Fruit fly (Drosophila melanogaster) whole organism, prepupa: ENCODE measurements around the gene CG11837.

Source experiments
- CG10631 ChIP-seq: fragments of 200-800 bp; sonication (Bioruptor generic); optimal IDR thresholded peaks from 2 replicates; lab custom pipeline; 2016; ENCODE audit warnings: missing biosample characterization, missing genetic modification characterization
- CG10669 ChIP-seq: fragments of 200-800 bp; sonication (Bioruptor generic); optimal IDR thresholded peaks from 3 replicates; lab custom pipeline; 2018; ENCODE audit warnings: missing biosample characterization, mild to moderate bottlenecking, missing genetic modification characterization, moderate library complexity
- CG11294 ChIP-seq: fragments of 200-800 bp; sonication (Bioruptor generic); IDR thresholded peaks from 2 replicates; pipeline ENCODE4 v1.3.6; 2022; ENCODE audit warnings: missing biosample characterization, missing genetic modification characterization
- CG11762 ChIP-seq: fragments of 200-800 bp; sonication (Bioruptor generic); optimal IDR thresholded peaks from 3 replicates; lab custom pipeline; 2016; ENCODE audit warnings: missing biosample characterization, missing genetic modification characterization; ENCODE audit not compliant: insufficient read depth
- CG15336 ChIP-seq: fragments of 200-800 bp; sonication (Bioruptor generic); IDR thresholded peaks from 2 replicates; pipeline ENCODE4 v1.3.6; 2022; ENCODE audit warnings: missing biosample characterization, missing genetic modification characterization
- CG1621 ChIP-seq: fragments of 200-800 bp; sonication (Bioruptor generic); optimal IDR thresholded peaks from 3 replicates; lab custom pipeline; 2018; ENCODE audit warnings: missing biosample characterization, mild to moderate bottlenecking, missing genetic modification characterization
- CG16779 ChIP-seq: fragments of 200-800 bp; sonication (Bioruptor generic); optimal IDR thresholded peaks from 3 replicates; lab custom pipeline; 2017; ENCODE audit warnings: missing biosample characterization, mild to moderate bottlenecking, missing genetic modification characterization
- CG3032 ChIP-seq: fragments of 200-800 bp; optimal IDR thresholded peaks from 2 replicates; lab custom pipeline; 2019; ENCODE audit warnings: missing biosample characterization, mild to moderate bottlenecking, missing genetic modification characterization, moderate library complexity
- CG31627 ChIP-seq: fragments of 200-800 bp; sonication (Bioruptor generic); optimal IDR thresholded peaks from 3 replicates; lab custom pipeline; 2016; ENCODE audit warnings: missing biosample characterization, missing genetic modification characterization
- CG34406 ChIP-seq: fragments of 200-800 bp; sonication (Bioruptor generic); optimal IDR thresholded peaks from 3 replicates; lab custom pipeline; 2016; ENCODE audit warnings: missing biosample characterization, missing genetic modification characterization
- CG3919 ChIP-seq: fragments of 200-800 bp; sonication (Bioruptor generic); optimal IDR thresholded peaks from 3 replicates; lab custom pipeline; 2016; ENCODE audit warnings: missing biosample characterization, missing genetic modification characterization
- CG4318 ChIP-seq: fragments of 200-800 bp; sonication (Bioruptor generic); optimal IDR thresholded peaks from 3 replicates; lab custom pipeline; 2017; ENCODE audit warnings: missing biosample characterization, mild to moderate bottlenecking, missing genetic modification characterization
- CG6163 ChIP-seq: fragments of 200-800 bp; sonication (Bioruptor generic); IDR thresholded peaks from 3 replicates; pipeline ENCODE4 v1.3.6; 2022; ENCODE audit warnings: missing biosample characterization, missing genetic modification characterization
- CG6276 ChIP-seq: fragments of 200-800 bp; sonication (Bioruptor generic); optimal IDR thresholded peaks from 2 replicates; lab custom pipeline; 2017; ENCODE audit warnings: missing biosample characterization, mild to moderate bottlenecking, missing genetic modification characterization
- CG6792 ChIP-seq: fragments of 200-800 bp; sonication (Bioruptor generic); optimal IDR thresholded peaks from 3 replicates; lab custom pipeline; 2016; ENCODE audit warnings: missing biosample characterization, missing genetic modification characterization
- CG6854 ChIP-seq: fragments of 200-800 bp; sonication (Bioruptor generic); optimal IDR thresholded peaks from 2 replicates; lab custom pipeline; 2017; ENCODE audit warnings: missing biosample characterization, mild to moderate bottlenecking, missing genetic modification characterization
- CG7368 ChIP-seq: fragments of 200-800 bp; sonication (Bioruptor generic); optimal IDR thresholded peaks from 3 replicates; lab custom pipeline; 2016; ENCODE audit warnings: missing biosample characterization, missing genetic modification characterization
- CG8119 ChIP-seq: fragments of 200-800 bp; sonication (Bioruptor generic); IDR thresholded peaks from 3 replicates; pipeline ENCODE4 v1.3.6; 2022; ENCODE audit warnings: missing biosample characterization, missing genetic modification characterization
- CG8632 ChIP-seq: fragments of 200-800 bp; sonication (Bioruptor generic); optimal IDR thresholded peaks from 3 replicates; lab custom pipeline; 2016; ENCODE audit warnings: missing biosample characterization, missing genetic modification characterization
- CG9139 ChIP-seq: fragments of 200-800 bp; sonication (Bioruptor generic); optimal IDR thresholded peaks from 3 replicates; lab custom pipeline; 2017; ENCODE audit warnings: missing biosample characterization, mild to moderate bottlenecking, missing genetic modification characterization
- Eip78C ChIP-seq: fragments of 200-800 bp; sonication (Bioruptor generic); peaks from one replicate; lab custom pipeline; 2016; ENCODE audit warnings: missing biosample characterization, missing genetic modification characterization
- Eip93F ChIP-seq: fragments of 200-800 bp; sonication (Bioruptor generic); optimal IDR thresholded peaks from 2 replicates; lab custom pipeline; 2016; ENCODE audit warnings: missing biosample characterization, mild to moderate bottlenecking, missing genetic modification characterization
- Ets21C ChIP-seq: fragments of 200-800 bp; sonication (Bioruptor generic); optimal IDR thresholded peaks from 3 replicates; lab custom pipeline; 2016; ENCODE audit warnings: missing biosample characterization, missing genetic modification characterization
- Ets96B ChIP-seq: fragments of 200-800 bp; optimal IDR thresholded peaks from 2 replicates; lab custom pipeline; 2019; ENCODE audit warnings: missing biosample characterization, mild to moderate bottlenecking, missing genetic modification characterization, moderate library complexity
- Gug ChIP-seq: fragments of 200-800 bp; sonication (Bioruptor generic); IDR thresholded peaks from 2 replicates; pipeline ENCODE4 v1.3.6; 2022; ENCODE audit warnings: missing biosample characterization, missing genetic modification characterization
- Hr38 ChIP-seq: sonication (Bioruptor generic); optimal IDR thresholded peaks from 2 replicates; lab custom pipeline; 2016; ENCODE audit warnings: missing biosample characterization, missing genetic modification characterization
- Hr39 ChIP-seq: fragments of 200-800 bp; sonication (Bioruptor generic); optimal IDR thresholded peaks from 2 replicates; lab custom pipeline; 2016; ENCODE audit warnings: missing biosample characterization, missing genetic modification characterization
- Hr4 ChIP-seq: fragments of 200-800 bp; sonication (Bioruptor generic); optimal IDR thresholded peaks from 3 replicates; lab custom pipeline; 2016; ENCODE audit warnings: missing biosample characterization, missing genetic modification characterization
- Met ChIP-seq: fragments of 200-800 bp; sonication (Bioruptor generic); optimal IDR thresholded peaks from 3 replicates; lab custom pipeline; 2016; ENCODE audit warnings: missing biosample characterization, missing genetic modification characterization
- OdsH ChIP-seq: fragments of 200-800 bp; sonication (Bioruptor generic); optimal IDR thresholded peaks from 3 replicates; lab custom pipeline; 2016; ENCODE audit warnings: missing biosample characterization, missing genetic modification characterization
- Smox ChIP-seq: fragments of 200-800 bp; sonication (Bioruptor generic); optimal IDR thresholded peaks from 3 replicates; lab custom pipeline; 2016; ENCODE audit warnings: missing biosample characterization, missing genetic modification characterization
- Sox102F ChIP-seq: fragments of 200-800 bp; sonication (Bioruptor generic); optimal IDR thresholded peaks from 2 replicates; lab custom pipeline; 2016; ENCODE audit warnings: missing biosample characterization, mild to moderate bottlenecking, missing genetic modification characterization
- Sox14 ChIP-seq: fragments of 200-800 bp; sonication (Bioruptor generic); optimal IDR thresholded peaks from 3 replicates; lab custom pipeline; 2016; ENCODE audit warnings: missing biosample characterization, missing genetic modification characterization
- Sox15 ChIP-seq: fragments of 200-800 bp; sonication (Bioruptor generic); optimal IDR thresholded peaks from 3 replicates; lab custom pipeline; 2016; ENCODE audit warnings: missing biosample characterization, missing genetic modification characterization
- achi ChIP-seq: fragments of 200-800 bp; sonication (Bioruptor generic); optimal IDR thresholded peaks from 3 replicates; lab custom pipeline; 2016; ENCODE audit warnings: missing biosample characterization, missing genetic modification characterization
- acj6 ChIP-seq: fragments of 200-800 bp; sonication (Bioruptor generic); optimal IDR thresholded peaks from 3 replicates; lab custom pipeline; 2016; ENCODE audit warnings: missing biosample characterization, missing genetic modification characterization
- cyc ChIP-seq: fragments of 200-800 bp; sonication (Bioruptor generic); optimal IDR thresholded peaks from 3 replicates; lab custom pipeline; 2016; ENCODE audit warnings: missing biosample characterization, missing genetic modification characterization
- dac ChIP-seq: fragments of 200-800 bp; sonication (Bioruptor generic); optimal IDR thresholded peaks from 2 replicates; lab custom pipeline; 2017; ENCODE audit warnings: missing biosample characterization, mild to moderate bottlenecking, missing genetic modification characterization
- eg ChIP-seq: fragments of 200-800 bp; sonication (Bioruptor generic); IDR thresholded peaks from 3 replicates; pipeline ENCODE4 v1.3.6; 2022; ENCODE audit warnings: missing biosample characterization, missing genetic modification characterization
- fd85E ChIP-seq: fragments of 200-800 bp; sonication (Bioruptor generic); optimal IDR thresholded peaks from 3 replicates; lab custom pipeline; 2016; ENCODE audit warnings: missing biosample characterization, missing genetic modification characterization
- lz ChIP-seq: fragments of 200-800 bp; sonication (Bioruptor generic); optimal IDR thresholded peaks from 3 replicates; lab custom pipeline; 2016; ENCODE audit warnings: missing biosample characterization, missing genetic modification characterization
- salr ChIP-seq, 2 experiments: fragments of 200-800 bp; sonication (Bioruptor generic); optimal IDR thresholded peaks; 3 replicates each; lab custom pipeline; 2016 to 2018; ENCODE audit warnings: missing biosample characterization in 2 of 2, missing genetic modification characterization in 2 of 2, mild to moderate bottlenecking in 1 of 2
- spab ChIP-seq: fragments of 200-800 bp; sonication (Bioruptor generic); optimal IDR thresholded peaks from 2 replicates; lab custom pipeline; 2017; ENCODE audit warnings: missing biosample characterization, mild to moderate bottlenecking, missing genetic modification characterization, missing genetic modification reagents
- ss ChIP-seq, 2 experiments: fragments of 200-800 bp; sonication (Bioruptor generic); optimal IDR thresholded peaks; 2 replicates in 1 of 2; 3 replicates in 1 of 2; lab custom pipeline; 2017 to 2018; ENCODE audit warnings: mild to moderate bottlenecking in 2 of 2, missing biosample characterization in 2 of 2, missing genetic modification characterization in 2 of 2, moderate library complexity in 1 of 2
- svp ChIP-seq: fragments of 200-800 bp; sonication (Bioruptor generic); peaks from one replicate; lab custom pipeline; 2016; ENCODE audit warnings: missing biosample characterization, missing genetic modification characterization
- topi ChIP-seq: fragments of 200-800 bp; sonication (Bioruptor generic); optimal IDR thresholded peaks from 3 replicates; lab custom pipeline; 2016; ENCODE audit warnings: missing biosample characterization, missing genetic modification characterization
- vri ChIP-seq: fragments of 200-800 bp; sonication (Bioruptor generic); optimal IDR thresholded peaks from 3 replicates; lab custom pipeline; 2016; ENCODE audit warnings: missing biosample characterization, mild to moderate bottlenecking, missing genetic modification characterization

CG11837 gene

dm6 chr3R:29033909-29034629, 15.2 kb upstream of the CG11837 start, which contains the start of the genes beta4GalNAcTB and Cpsf100 (continued):
- TF ChIP-seq spab (GFP tag; lab: Kevin White, UChicago) (peak; percentile 64), Hr38 (GFP tag; lab: Kevin White, UChicago) (no peak), Hr4 (GFP tag; lab: Kevin White, UChicago) (peak; percentile 68), topi (GFP tag; lab: Kevin White, UChicago) (peak; percentile 84), CG6854 (peak; percentile 41), cyc (GFP tag; lab: Kevin White, UChicago) (peak; percentile 82), Sox14 (GFP tag; lab: Kevin White, UChicago) (peak; percentile 81), CG9139 (GFP tag; lab: Kevin White, UChicago) (no peak), Sox102F (GFP tag; lab: Kevin White, UChicago) (no peak), Met (GFP tag; lab: Kevin White, UChicago) (peak; percentile 73)

- TF ChIP-seq CG16779 (tag; lab: Kevin White, UChicago), result no peak
- peak; percentile 2 for TF ChIP-seq CG11762
- TF ChIP-seq CG6163 (GFP tag; lab: Robert Waterston, UW), result peak; percentile 59; the same call in 2 of the 3 replicates
- TF ChIP-seq acj6 (GFP tag; lab: Kevin White, UChicago), result peak; percentile 27
- peak; percentile 72 for TF ChIP-seq CG3919
- no peak for TF ChIP-seq CG8119 (GFP tag; lab: Robert Waterston, UW)
- TF ChIP-seq CG9139 (GFP tag; lab: Kevin White, UChicago), result no peak
- peak; percentile 7 for TF ChIP-seq Ets96B (tag; lab: Kevin White, UChicago)
- no peak for TF ChIP-seq Gug (GFP tag; lab: Robert Waterston, UW)
- no peak for TF ChIP-seq Smox (GFP tag; lab: Kevin White, UChicago)
- peak; percentile 41 for TF ChIP-seq OdsH (GFP tag; lab: Kevin White, UChicago)
- TF ChIP-seq CG10669 (GFP tag; lab: Kevin White, UChicago), result no peak
- peak; percentile 34 for TF ChIP-seq Hr4 (GFP tag; lab: Kevin White, UChicago)
- no peak for TF ChIP-seq CG6792 (GFP tag; lab: Kevin White, UChicago)
- TF ChIP-seq CG31627 (GFP tag; lab: Kevin White, UChicago), result peak; percentile 67
- peak; percentile 45 for TF ChIP-seq Ets21C (GFP tag; lab: Kevin White, UChicago)
- TF ChIP-seq vri (GFP tag; lab: Kevin White, UChicago), result no peak
- no peak for TF ChIP-seq CG6276 (GFP tag; lab: Kevin White, UChicago)
- TF ChIP-seq Eip93F (GFP tag; lab: Kevin White, UChicago), result no peak
- TF ChIP-seq achi (GFP tag; lab: Kevin White, UChicago), result no peak
- no peak for TF ChIP-seq CG4318 (GFP tag; lab: Kevin White, UChicago)
- TF ChIP-seq Hr39 (GFP tag; lab: Kevin White, UChicago), result peak; percentile 59
- peak; percentile 36 for TF ChIP-seq dac (GFP tag; lab: Kevin White, UChicago)
- no peak for TF ChIP-seq CG6854
- TF ChIP-seq svp, result no peak
- peak; percentile 0 for TF ChIP-seq Sox15 (GFP tag; lab: Kevin White, UChicago)
- peak; percentile 1 for TF ChIP-seq fd85E (GFP tag; lab: Kevin White, UChicago)
- TF ChIP-seq CG15336 (GFP tag; lab: Robert Waterston, UW), result no peak
- TF ChIP-seq topi (GFP tag; lab: Kevin White, UChicago), result peak; percentile 66
- TF ChIP-seq Eip78C, result peak; percentile 74
- peak in 1 of 2 experiments; percentile 17 for TF ChIP-seq salr (GFP tag; optimal IDR thresholded peaks at IDR 0.05; lab: Kevin White, UChicago)
- TF ChIP-seq Sox14 (GFP tag; lab: Kevin White, UChicago), result peak; percentile 20
- TF ChIP-seq spab (GFP tag; lab: Kevin White, UChicago), result no peak
- TF ChIP-seq CG10631, result peak; percentile 43
- TF ChIP-seq eg (GFP tag; lab: Robert Waterston, UW), result peak; percentile 50; the same call in 2 of the 3 replicates
- TF ChIP-seq CG7368, result peak; percentile 30
- peak; percentile 52 for TF ChIP-seq lz
- TF ChIP-seq CG3032 (tag; lab: Kevin White, UChicago), result peak; percentile 9
- TF ChIP-seq CG34406 (GFP tag; lab: Kevin White, UChicago), result no peak
- no peak for TF ChIP-seq Hr38 (GFP tag; lab: Kevin White, UChicago)
- no peak for TF ChIP-seq CG1621
- peak; percentile 2 for TF ChIP-seq CG8632 (GFP tag; lab: Kevin White, UChicago)
- peak; percentile 63 for TF ChIP-seq Sox102F (GFP tag; lab: Kevin White, UChicago)
- TF ChIP-seq CG11294 (GFP tag; lab: Robert Waterston, UW), result no peak
- peak in 1 of 2 experiments; percentile 14 for TF ChIP-seq ss (GFP tag; optimal IDR thresholded peaks at IDR 0.05; lab: Kevin White, UChicago)
Observed at dm6 chr3R:29038960-29039581, 10.2 kb upstream of the CG11837 start, which contains the start of the genes Slu7 and Pkc98E. TSS of gene Slu7 (minus strand) at chr3R:29039071. TSS of gene Pkc98E (plus strand) at chr3R:29039156.
